Worm (Caenorhabditis elegans) whole organism, late embryonic: ENCODE data around the gene F08D12.7.

Experiments
- C08G9.2 ChIP-seq: sonication (generic microtip); optimal IDR thresholded peaks from 2 replicates; lab custom pipeline; 2016; ENCODE audit warnings: mild to moderate bottlenecking, missing genetic modification characterization, moderate library complexity, missing compliant biosample characterization
- C38D4.7 ChIP-seq: fragments of 200-800 bp; sonication (Bioruptor generic); optimal IDR thresholded peaks from 2 replicates; lab custom pipeline; 2018; ENCODE audit warnings: mild to moderate bottlenecking, missing genetic modification characterization, moderate library complexity, missing compliant biosample characterization
- K02D7.2 ChIP-seq: sonication (generic microtip); optimal IDR thresholded peaks from 2 replicates; lab custom pipeline; 2017; ENCODE audit warnings: mild to moderate bottlenecking, missing genetic modification characterization, missing compliant biosample characterization
- T23F11.4 ChIP-seq: fragments of 200-800 bp; sonication (Bioruptor generic); optimal IDR thresholded peaks from 2 replicates; lab custom pipeline; 2018; ENCODE audit warnings: mild to moderate bottlenecking, missing genetic modification characterization, missing compliant biosample characterization
- Y22D7AL.16 ChIP-seq: sonication (generic microtip); optimal IDR thresholded peaks from 2 replicates; lab custom pipeline; 2016; ENCODE audit warnings: missing genetic modification characterization, missing compliant biosample characterization
- ama-1 ChIP-seq: fragments of 150-350 bp; optimal IDR thresholded peaks from 2 replicates; lab custom pipeline; 2014
- ceh-18 ChIP-seq: sonication (generic microtip); optimal IDR thresholded peaks from 2 replicates; lab custom pipeline; 2016; ENCODE audit warnings: missing genetic modification characterization, missing compliant biosample characterization
- ceh-19 ChIP-seq: fragments of 200-800 bp; sonication (Bioruptor generic); optimal IDR thresholded peaks from 2 replicates; lab custom pipeline; 2018; ENCODE audit warnings: mild to moderate bottlenecking, missing genetic modification characterization, missing compliant biosample characterization
- ceh-2 ChIP-seq: sonication (generic microtip); optimal IDR thresholded peaks from 2 replicates; lab custom pipeline; 2016; ENCODE audit warnings: missing genotype, missing genetic modification characterization, missing compliant biosample characterization
- ceh-22 ChIP-seq: sonication (generic microtip); optimal IDR thresholded peaks from 2 replicates; lab custom pipeline; 2017; ENCODE audit warnings: missing biosample characterization, missing genetic modification characterization
- ceh-24 ChIP-seq: sonication (generic microtip); optimal IDR thresholded peaks from 2 replicates; lab custom pipeline; 2016; ENCODE audit warnings: mild to moderate bottlenecking, missing genetic modification characterization, missing compliant biosample characterization
- ceh-31 ChIP-seq: sonication (generic microtip); optimal IDR thresholded peaks from 2 replicates; lab custom pipeline; 2016; ENCODE audit warnings: missing genetic modification characterization, missing compliant biosample characterization
- ceh-45 ChIP-seq: fragments of 200-800 bp; sonication (Bioruptor generic); IDR thresholded peaks from 2 replicates; pipeline ENCODE4 v1.3.6; 2022; ENCODE audit warnings: missing genetic modification reagents, missing genetic modification characterization, missing compliant biosample characterization
- che-1 ChIP-seq: sonication (generic microtip); optimal IDR thresholded peaks from 2 replicates; lab custom pipeline; 2016; ENCODE audit warnings: mild to moderate bottlenecking, missing genetic modification characterization, missing compliant biosample characterization
- dmd-4 ChIP-seq: sonication (generic microtip); optimal IDR thresholded peaks from 2 replicates; lab custom pipeline; 2016; ENCODE audit warnings: borderline replicate concordance, missing genetic modification characterization, missing compliant biosample characterization
- dve-1 ChIP-seq: sonication (generic microtip); optimal IDR thresholded peaks from 2 replicates; lab custom pipeline; 2017; ENCODE audit warnings: antibody characterized with exemption, mild to moderate bottlenecking, missing genetic modification characterization, missing compliant biosample characterization
- elt-2 ChIP-seq: sonication (generic microtip); optimal IDR thresholded peaks from 2 replicates; lab custom pipeline; 2016; ENCODE audit warnings: missing genetic modification reagents, missing genetic modification characterization, missing compliant biosample characterization
- elt-4 ChIP-seq: sonication (generic microtip); optimal IDR thresholded peaks from 2 replicates; lab custom pipeline; 2016; ENCODE audit warnings: missing genetic modification characterization, missing compliant biosample characterization
- fax-1 ChIP-seq: sonication (generic microtip); optimal IDR thresholded peaks from 2 replicates; lab custom pipeline; 2016; ENCODE audit warnings: missing genotype, missing genetic modification characterization, missing compliant biosample characterization
- fkh-6 ChIP-seq: sonication (generic microtip); optimal IDR thresholded peaks from 2 replicates; lab custom pipeline; 2016; ENCODE audit warnings: missing genetic modification characterization, missing compliant biosample characterization
- gmeb-2 ChIP-seq: sonication (generic microtip); optimal IDR thresholded peaks from 2 replicates; lab custom pipeline; 2016; ENCODE audit warnings: missing genetic modification characterization, inconsistent platforms, missing compliant biosample characterization
- hlh-15 ChIP-seq: sonication (generic microtip); optimal IDR thresholded peaks from 2 replicates; lab custom pipeline; 2016; ENCODE audit warnings: missing genetic modification characterization, missing compliant biosample characterization
- lim-6 ChIP-seq: sonication (generic microtip); optimal IDR thresholded peaks from 2 replicates; lab custom pipeline; 2016; ENCODE audit warnings: missing genetic modification characterization, missing compliant biosample characterization
- nfya-1 ChIP-seq: sonication (generic microtip); optimal IDR thresholded peaks from 2 replicates; lab custom pipeline; 2017; ENCODE audit warnings: missing genetic modification characterization, mild to moderate bottlenecking, missing compliant biosample characterization, antibody characterized with exemption, moderate library complexity
- nhr-232 ChIP-seq: sonication (generic microtip); optimal IDR thresholded peaks from 2 replicates; lab custom pipeline; 2016; ENCODE audit warnings: missing genetic modification characterization, missing compliant biosample characterization
- npax-4 ChIP-seq: sonication (generic microtip); optimal IDR thresholded peaks from 2 replicates; lab custom pipeline; 2016; ENCODE audit warnings: missing genetic modification characterization, missing compliant biosample characterization
- pag-3 ChIP-seq: sonication (generic microtip); optimal IDR thresholded peaks from 2 replicates; lab custom pipeline; 2016; ENCODE audit warnings: missing compliant biosample characterization, missing genetic modification characterization, borderline replicate concordance
- pat-9 ChIP-seq: fragments of 200-800 bp; sonication (Bioruptor generic); optimal IDR thresholded peaks from 2 replicates; lab custom pipeline; 2018; ENCODE audit warnings: mild to moderate bottlenecking, missing genetic modification characterization, moderate library complexity, missing compliant biosample characterization
- pax-1 ChIP-seq: fragments of 150-350 bp; optimal IDR thresholded peaks from 2 replicates; lab custom pipeline; 2014; ENCODE audit warnings: missing biosample characterization, missing genetic modification characterization
- pha-2 ChIP-seq: sonication (generic microtip); optimal IDR thresholded peaks from 2 replicates; lab custom pipeline; 2017; ENCODE audit warnings: mild to moderate bottlenecking, missing genetic modification characterization, missing compliant biosample characterization
- ref-2 ChIP-seq: sonication (generic microtip); optimal IDR thresholded peaks from 2 replicates; lab custom pipeline; 2016; ENCODE audit warnings: missing genetic modification characterization, missing compliant biosample characterization
- rnt-1 ChIP-seq: sonication (generic microtip); optimal IDR thresholded peaks from 2 replicates; lab custom pipeline; 2016; ENCODE audit warnings: missing genetic modification characterization, missing compliant biosample characterization
- sdc-2 ChIP-seq: sonication (generic microtip); optimal IDR thresholded peaks from 2 replicates; lab custom pipeline; 2016; ENCODE audit warnings: missing genotype, missing genetic modification characterization, missing compliant biosample characterization
- sox-2 ChIP-seq: fragments of 200-800 bp; sonication (Bioruptor generic); IDR thresholded peaks from 2 replicates; pipeline ENCODE4 v1.3.6; 2022; ENCODE audit warnings: missing genetic modification reagents, missing genetic modification characterization, missing compliant biosample characterization
- tbx-2 ChIP-seq: sonication (generic microtip); optimal IDR thresholded peaks from 2 replicates; lab custom pipeline; 2016; ENCODE audit warnings: missing genetic modification characterization, missing compliant biosample characterization
- unc-3 ChIP-seq, 2 experiments: fragments of 200-800 bp in 1 of 2; sonication (Bioruptor generic) in 1 of 2; sonication (generic microtip) in 1 of 2; conservative IDR thresholded peaks in 1 of 2; optimal IDR thresholded peaks in 1 of 2; 2 replicates each; pipeline versions ENCODE4 v1.3.6 to Lab custom; 2016 to 2022; ENCODE audit warnings: missing compliant biosample characterization in 2 of 2, missing genetic modification characterization in 2 of 2, missing genetic modification reagents in 1 of 2
- unc-42 ChIP-seq: sonication (generic microtip); optimal IDR thresholded peaks from 2 replicates; lab custom pipeline; 2016; ENCODE audit warnings: missing genotype, missing genetic modification characterization, missing compliant biosample characterization
- unc-55 ChIP-seq: sonication (generic microtip); optimal IDR thresholded peaks from 2 replicates; lab custom pipeline; 2017; ENCODE audit warnings: missing biosample characterization, missing genetic modification reagents, missing genetic modification characterization
- zip-5 ChIP-seq: sonication (generic microtip); optimal IDR thresholded peaks from 2 replicates; lab custom pipeline; 2016; ENCODE audit warnings: missing genetic modification characterization, missing compliant biosample characterization
- ztf-16 ChIP-seq: sonication (generic microtip); optimal IDR thresholded peaks from 2 replicates; lab custom pipeline; 2017; ENCODE audit warnings: missing genetic modification characterization, missing compliant biosample characterization

Gene F08D12.7

DNA sequence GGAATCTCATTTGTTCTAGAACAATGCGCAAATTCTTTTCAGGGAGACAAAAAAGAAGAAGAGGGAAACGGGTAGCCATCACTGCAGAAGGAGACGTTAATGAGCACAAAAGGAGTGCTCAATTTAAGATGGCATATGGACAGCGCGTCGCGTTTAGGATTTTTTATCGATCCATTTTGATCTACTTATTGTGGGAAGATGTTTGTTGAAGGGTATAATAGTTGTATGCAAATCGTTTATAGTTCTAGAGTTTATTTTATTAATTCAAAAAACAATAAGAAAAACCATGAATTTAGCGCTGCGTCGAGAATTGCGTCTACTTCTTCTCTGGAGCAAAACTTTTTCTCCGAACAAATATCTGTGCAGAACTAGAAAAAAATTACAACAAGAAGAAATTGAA, 4.6 kb upstream of the F08D12.7 start, which contains the start of gene sdz-9:
sdz-9 (minus strand) TSS at position 101 of the 400 bp plus-strand sequence.
- TF ChIP-seq pha-2 (no peak), lim-6 (tag; lab: Kevin White, UChicago) (no peak), sox-2 (GFP tag; lab: Robert Waterston, UW) (no peak), ceh-19 (no peak), C08G9.2 (tag; lab: Kevin White, UChicago) (no peak), ceh-31 (no peak), K02D7.2 (tag; lab: Kevin White, UChicago) (no peak), pat-9 (tag; lab: Kevin White, UChicago) (no peak), dve-1 (tag; lab: Kevin White, UChicago) (no peak), npax-4 (tag; lab: Kevin White, UChicago) (no peak), dmd-4 (tag; lab: Kevin White, UChicago) (no peak), ref-2 (tag; lab: Kevin White, UChicago) (no peak), fax-1 (tag; lab: Kevin White, UChicago) (no peak), fkh-6 (tag; lab: Kevin White, UChicago) (no peak)

DNA sequence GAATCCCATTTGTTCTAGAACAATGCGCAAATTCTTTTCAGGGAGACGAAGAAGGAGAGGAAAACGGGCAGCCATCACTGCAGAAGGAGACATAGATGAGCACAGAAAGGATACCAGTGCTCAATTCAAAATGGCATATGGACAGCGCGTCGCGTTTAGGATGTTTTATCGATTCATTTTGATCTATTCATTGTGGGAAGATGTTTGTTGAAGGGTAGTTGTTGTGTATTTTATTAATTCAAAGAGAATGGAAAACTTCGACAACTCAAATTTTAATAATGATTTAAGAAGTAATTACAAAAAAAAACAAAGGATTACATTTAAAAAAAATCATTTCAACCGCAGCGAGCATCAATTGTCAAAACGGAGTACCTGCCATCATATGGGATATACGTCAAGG, 3.2 kb upstream of the F08D12.7 start, which contains the start of gene sdz-10:
sdz-10 (minus strand) TSS at position 101 of the 400 bp plus-strand sequence.
- TF ChIP-seq fax-1 (tag; lab: Kevin White, UChicago) (no peak), nhr-232 (no peak), ceh-45 (GFP tag; lab: Robert Waterston, UW) (no peak), elt-2 (no peak), ztf-16 (tag; lab: Kevin White, UChicago) (no peak), ceh-24 (no peak), fkh-6 (tag; lab: Kevin White, UChicago) (no peak), nfya-1 (tag; lab: Kevin White, UChicago) (no peak), ama-1 (lab: Kevin White, UChicago) (no peak), ceh-18 (tag; lab: Kevin White, UChicago) (no peak), zip-5 (tag; lab: Kevin White, UChicago) (no peak), hlh-15 (no peak), che-1 (tag; lab: Kevin White, UChicago) (no peak), sox-2 (GFP tag; lab: Robert Waterston, UW) (no peak), unc-42 (tag; lab: Kevin White, UChicago) (no peak), ceh-22 (no peak), C38D4.7 (GFP tag; lab: Kevin White, UChicago) (no peak), Y22D7AL.16 (tag; lab: Kevin White, UChicago) (no peak)
- TF ChIP-seq, all 69 proteins: peak for 0

DNA sequence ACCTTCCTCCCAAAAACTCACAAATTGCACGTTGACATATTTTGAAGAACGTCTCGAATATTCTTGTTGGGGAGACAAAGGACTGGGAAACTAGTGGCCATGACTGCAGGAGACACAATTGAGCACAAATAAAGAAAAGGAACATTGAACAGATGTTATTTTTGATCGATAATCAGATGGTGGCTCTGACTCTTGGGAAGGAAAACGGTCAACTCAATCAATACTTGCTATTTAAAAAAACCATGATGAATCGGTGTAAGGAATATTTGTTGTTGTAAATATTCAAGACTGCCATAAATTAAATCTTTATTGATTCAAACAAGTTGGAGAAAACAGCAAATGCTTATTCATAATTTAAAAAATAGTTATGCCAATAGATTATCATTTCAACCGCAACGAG, 1.9 kb upstream of the F08D12.7 start, which contains the start of gene fbxb-105:
fbxb-105 (minus strand) TSS at position 101 of the 400 bp plus-strand sequence.
- TF ChIP-seq zip-5 (tag; lab: Kevin White, UChicago), result no peak
- no peak for TF ChIP-seq ceh-19
- no peak for TF ChIP-seq unc-42 (tag; lab: Kevin White, UChicago)
- TF ChIP-seq ceh-2 (tag; lab: Kevin White, UChicago), result no peak
- no peak for TF ChIP-seq ceh-24
- no peak for TF ChIP-seq tbx-2 (tag; lab: Kevin White, UChicago)
- TF ChIP-seq pax-1, result no peak
- TF ChIP-seq gmeb-2 (tag; lab: Kevin White, UChicago), result no peak
- TF ChIP-seq rnt-1 (tag; lab: Kevin White, UChicago), result no peak
- TF ChIP-seq sdc-2 (tag; lab: Kevin White, UChicago), result no peak
- TF ChIP-seq ceh-45 (GFP tag; lab: Robert Waterston, UW), result no peak
- TF ChIP-seq hlh-15, result no peak
- TF ChIP-seq T23F11.4 (GFP tag; lab: Kevin White, UChicago), result no peak
- TF ChIP-seq pag-3 (tag; lab: Kevin White, UChicago), result no peak

DNA sequence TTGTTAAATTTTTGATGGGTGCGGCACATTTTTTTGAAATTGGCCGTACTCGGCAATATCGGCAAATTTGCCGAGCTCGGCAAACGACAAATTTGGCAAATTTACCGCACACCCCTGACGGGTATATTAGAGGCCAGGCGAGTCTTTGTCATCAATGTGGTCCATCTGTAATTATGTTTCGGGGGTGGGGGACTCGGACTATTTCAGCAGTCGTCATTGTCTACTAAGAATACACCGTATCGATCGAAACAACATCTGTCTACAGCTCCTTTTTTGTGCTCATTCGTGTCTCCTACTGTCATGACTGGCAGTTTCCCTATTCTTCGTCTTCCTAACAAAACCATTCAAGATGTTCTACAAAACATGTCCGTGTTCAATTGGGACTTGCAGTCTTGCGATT, 2.6 kb downstream of the F08D12.7 start, which contains the start of gene F08D12.15:
F08D12.15 (plus strand) TSS at position 301 of the 400 bp plus-strand sequence.
- no peak for TF ChIP-seq unc-3 (GFP tag; conservative IDR thresholded peaks at IDR 0.05; lab: Robert Waterston, UW)
- no peak for TF ChIP-seq unc-3 (tag; optimal IDR thresholded peaks at IDR 0.05; lab: Kevin White, UChicago)
- no peak for TF ChIP-seq zip-5 (tag; lab: Kevin White, UChicago)
- TF ChIP-seq nfya-1 (tag; lab: Kevin White, UChicago), result no peak
- no peak for TF ChIP-seq ceh-2 (tag; lab: Kevin White, UChicago)
- no peak for TF ChIP-seq nhr-232
- no peak for TF ChIP-seq unc-55 (GFP tag; lab: Kevin White, UChicago)
- TF ChIP-seq elt-4 (tag; lab: Kevin White, UChicago), result no peak
